Worm (Caenorhabditis elegans) whole organism, midembryonic: ENCODE results near the gene T25B9.11.

ENCODE experiments used
- T22C8.4 ChIP-seq: fragments of 200-800 bp; sonication (Bioruptor generic); IDR thresholded peaks from 2 replicates; pipeline ENCODE4 v1.3.6; 2022; ENCODE audit warnings: missing genetic modification characterization, missing compliant biosample characterization
- cog-1 ChIP-seq: sonication (generic microtip); optimal IDR thresholded peaks from 2 replicates; lab custom pipeline; 2016; ENCODE audit warnings: missing genetic modification characterization, missing compliant biosample characterization
- flt-1 ChIP-seq: fragments of 200-800 bp; sonication (Bioruptor generic); IDR thresholded peaks from 2 replicates; pipeline ENCODE4 v1.3.6; 2022; ENCODE audit warnings: missing genetic modification characterization, missing compliant biosample characterization
- klf-2 ChIP-seq: fragments of 200-800 bp; sonication (Bioruptor generic); conservative IDR thresholded peaks from 2 replicates; pipeline ENCODE4 v1.3.6; 2022; ENCODE audit warnings: missing genetic modification reagents, missing genetic modification characterization, missing compliant biosample characterization
- med-1 ChIP-seq: sonication (generic microtip); optimal IDR thresholded peaks from 2 replicates; lab custom pipeline; 2017; ENCODE audit warnings: missing genetic modification characterization, mild to moderate bottlenecking, missing compliant biosample characterization, antibody characterized with exemption, missing genetic modification reagents; ENCODE audit not compliant: insufficient read depth
- tab-1 ChIP-seq: fragments of 200-800 bp; sonication (Bioruptor generic); IDR thresholded peaks from 2 replicates; pipeline ENCODE4 v1.3.6; 2022; ENCODE audit warnings: missing genetic modification characterization, missing compliant biosample characterization
- ztf-23 ChIP-seq: fragments of 200-800 bp; sonication (Bioruptor generic); IDR thresholded peaks from 2 replicates; pipeline ENCODE4 v1.3.6; 2022; ENCODE audit warnings: missing genetic modification reagents, missing genetic modification characterization, missing compliant biosample characterization
- ztf-29 ChIP-seq: fragments of 200-800 bp; sonication (Bioruptor generic); IDR thresholded peaks from 2 replicates; pipeline ENCODE4 v1.3.6; 2022; ENCODE audit warnings: missing genetic modification reagents, missing genetic modification characterization, missing compliant biosample characterization

- TF ChIP-seq T22C8.4 (GFP tag; lab: Robert Waterston, UW) (no peak), med-1 (no peak), flt-1 (GFP tag; lab: Robert Waterston, UW) (no peak), klf-2 (GFP tag; lab: Robert Waterston, UW) (no peak), ztf-29 (GFP tag; lab: Robert Waterston, UW) (no peak), tab-1 (GFP tag; lab: Robert Waterston, UW) (no peak), cog-1 (tag; lab: Kevin White, UChicago) (no peak), ztf-23 (GFP tag; lab: Robert Waterston, UW) (no peak)
Measured at ce11 chrIV:10779328-10779727, 15.0 kb downstream of the T25B9.11 start.
